Worm (Caenorhabditis elegans): ENCODE measurements around the gene R10F2.4.

- TF ChIP-seq nhr-90 (tag; optimal IDR thresholded peaks at IDR 0.05) (no peak), F22D6.2 (tag; optimal IDR thresholded peaks at IDR 0.05) (no peak), Y95B8A.8 (GFP tag; IDR thresholded peaks at IDR 0.05) (no peak), F10E7.11 (tag; optimal IDR thresholded peaks at IDR 0.05) (no peak), ekl-4 (GFP tag; IDR thresholded peaks at IDR 0.05) (no peak), F49E8.2 (tag; optimal IDR thresholded peaks at IDR 0.05; ENCODE audit: insufficient read depth) (no peak), ztf-22 (GFP tag; optimal IDR thresholded peaks at IDR 0.05) (no peak), dpl-1 (GFP tag; optimal IDR thresholded peaks at IDR 0.05) (no peak), tlf-1 (GFP tag; optimal IDR thresholded peaks at IDR 0.05) (no peak)
Measured at ce11 chrIII:2869512-2869911, 53.4 kb downstream of the R10F2.4 start.
